Fruit fly (Drosophila melanogaster) whole organism, embryonic: ENCODE results near the gene tsh.
A peak's percentile ranks its signal among the peaks of the same experiment; 100 is the strongest.

Source experiments
- BtbVII ChIP-seq: fragments of 200-800 bp; sonication (Bioruptor generic); optimal IDR thresholded peaks from 3 replicates; lab custom pipeline; 2017; ENCODE audit warnings: missing biosample characterization, mild to moderate bottlenecking, missing genetic modification characterization
- CG10274 ChIP-seq: fragments of 200-800 bp; sonication (Bioruptor generic); optimal IDR thresholded peaks from 3 replicates; lab custom pipeline; 2017; ENCODE audit warnings: missing biosample characterization, mild to moderate bottlenecking, missing genetic modification characterization
- CG10431 ChIP-seq: fragments of 200-800 bp; sonication (Bioruptor generic); optimal IDR thresholded peaks from 3 replicates; lab custom pipeline; 2018; ENCODE audit warnings: missing biosample characterization, mild to moderate bottlenecking, missing genetic modification characterization
- CG10543 ChIP-seq: fragments of 200-800 bp; sonication (Bioruptor generic); optimal IDR thresholded peaks from 3 replicates; lab custom pipeline; 2017; ENCODE audit warnings: missing biosample characterization, mild to moderate bottlenecking, missing genetic modification characterization, moderate library complexity
- CG11696 ChIP-seq: fragments of 200-800 bp; sonication (Bioruptor generic); IDR thresholded peaks from 2 replicates; pipeline ENCODE4 v1.3.6; 2022; ENCODE audit warnings: missing biosample characterization, missing genetic modification characterization
- CG12219 ChIP-seq: fragments of 200-800 bp; sonication (Bioruptor generic); optimal IDR thresholded peaks from 3 replicates; lab custom pipeline; 2018; ENCODE audit warnings: missing biosample characterization, mild to moderate bottlenecking, missing genetic modification characterization
- CG12769 ChIP-seq: fragments of 200-800 bp; sonication (Bioruptor generic); optimal IDR thresholded peaks from 2 replicates; lab custom pipeline; 2019; ENCODE audit warnings: missing biosample characterization, mild to moderate bottlenecking, missing genetic modification characterization, moderate library complexity
- CG12942 ChIP-seq: fragments of 200-800 bp; sonication (Bioruptor generic); optimal IDR thresholded peaks from 3 replicates; lab custom pipeline; 2016; ENCODE audit warnings: missing biosample characterization, missing genetic modification characterization
- CG13775 ChIP-seq: fragments of 200-800 bp; sonication (Bioruptor generic); optimal IDR thresholded peaks from 3 replicates; lab custom pipeline; 2017; ENCODE audit warnings: missing biosample characterization, mild to moderate bottlenecking, missing genetic modification characterization
- CG14441 ChIP-seq: fragments of 200-800 bp; sonication (Bioruptor generic); IDR thresholded peaks from 2 replicates; pipeline ENCODE4 v1.3.6; 2022; ENCODE audit warnings: missing biosample characterization, missing genetic modification characterization
- CG14667 ChIP-seq: fragments of 200-800 bp; sonication (Bioruptor generic); IDR thresholded peaks from 2 replicates; pipeline ENCODE4 v1.3.6; 2022; ENCODE audit warnings: missing biosample characterization, missing genetic modification characterization
- CG15269 ChIP-seq: fragments of 200-800 bp; sonication (Bioruptor generic); optimal IDR thresholded peaks from 2 replicates; lab custom pipeline; 2018; ENCODE audit warnings: missing biosample characterization, mild to moderate bottlenecking, missing genetic modification characterization, moderate library complexity
- CG18764 ChIP-seq: fragments of 200-800 bp; sonication (Bioruptor generic); optimal IDR thresholded peaks from 3 replicates; lab custom pipeline; 2016; ENCODE audit warnings: missing biosample characterization, missing genetic modification characterization
- CG2678 ChIP-seq: fragments of 200-800 bp; sonication (Bioruptor generic); optimal IDR thresholded peaks from 3 replicates; lab custom pipeline; 2019; ENCODE audit warnings: missing biosample characterization, mild to moderate bottlenecking, missing genetic modification characterization, moderate library complexity
- CG34224 ChIP-seq: fragments of 200-800 bp; sonication (Bioruptor generic); IDR thresholded peaks from 3 replicates; pipeline ENCODE4 v1.3.6; 2022; ENCODE audit warnings: missing biosample characterization, missing genetic modification characterization; ENCODE audit not compliant: partially characterized antibody
- CG4404 ChIP-seq: fragments of 200-800 bp; sonication (Bioruptor generic); IDR thresholded peaks from 2 replicates; pipeline ENCODE4 v1.3.6; 2022; ENCODE audit warnings: missing biosample characterization, missing genetic modification characterization
- CG6683 ChIP-seq: fragments of 200-800 bp; sonication (Bioruptor generic); optimal IDR thresholded peaks from 2 replicates; lab custom pipeline; 2017; ENCODE audit warnings: missing biosample characterization, mild to moderate bottlenecking, missing genetic modification characterization, missing genetic modification reagents
- CG7556 ChIP-seq: fragments of 200-800 bp; sonication (Bioruptor generic); optimal IDR thresholded peaks from 2 replicates; lab custom pipeline; 2017; ENCODE audit warnings: missing biosample characterization, mild to moderate bottlenecking, missing genetic modification characterization
- CG9215 ChIP-seq: fragments of 200-800 bp; sonication (Bioruptor generic); IDR thresholded peaks from 2 replicates; pipeline ENCODE4 v1.3.6; 2022; ENCODE audit warnings: missing biosample characterization, missing genetic modification characterization
- Camta ChIP-seq: fragments of 200-800 bp; sonication (Bioruptor generic); optimal IDR thresholded peaks from 2 replicates; lab custom pipeline; 2016; ENCODE audit warnings: missing biosample characterization, missing genetic modification characterization
- D19A ChIP-seq: fragments of 200-800 bp; optimal IDR thresholded peaks from 3 replicates; lab custom pipeline; 2019; ENCODE audit warnings: missing biosample characterization, mild to moderate bottlenecking, missing genetic modification characterization, moderate library complexity
- Dfd ChIP-seq, 2 experiments: fragments of >200 bp; optimal IDR thresholded peaks; 2 replicates each; lab custom pipeline; 2017; ENCODE audit warnings: missing biosample characterization in 2 of 2, missing genetic modification characterization in 2 of 2
- Dref ChIP-seq: fragments of 200-800 bp; sonication (Bioruptor generic); IDR thresholded peaks from 2 replicates; pipeline ENCODE4 v1.3.6; 2022; ENCODE audit warnings: missing biosample characterization, missing genetic modification characterization
- E2f1 ChIP-seq: fragments of 200-800 bp; sonication (Bioruptor generic); IDR thresholded peaks from 2 replicates; pipeline ENCODE4 v1.3.6; 2022; ENCODE audit warnings: missing biosample characterization, missing genetic modification characterization
- Eip74EF ChIP-seq, 2 experiments: fragments of 200-800 bp in 1 of 2; fragments of >200 bp in 1 of 2; sonication (Bioruptor generic) in 1 of 2; optimal IDR thresholded peaks; 2 replicates each; lab custom pipeline; 2017 to 2019; ENCODE audit warnings: missing biosample characterization in 2 of 2, missing genetic modification characterization in 2 of 2, mild to moderate bottlenecking in 1 of 2, moderate library complexity in 1 of 2
- Ets97D ChIP-seq: fragments of 200-800 bp; sonication (Bioruptor generic); optimal IDR thresholded peaks from 3 replicates; lab custom pipeline; 2016; ENCODE audit warnings: missing biosample characterization, missing genetic modification characterization
- GATAe ChIP-seq: fragments of 200-800 bp; sonication (Bioruptor generic); conservative IDR thresholded peaks from 2 replicates; pipeline ENCODE4 v1.3.6; 2022; ENCODE audit warnings: missing biosample characterization, missing genetic modification characterization
- Gsc ChIP-seq: fragments of 200-800 bp; sonication (Bioruptor generic); IDR thresholded peaks from 2 replicates; pipeline ENCODE4 v1.3.6; 2022; ENCODE audit warnings: missing biosample characterization, missing genetic modification characterization
- Gug ChIP-seq: fragments of 200-800 bp; sonication (Bioruptor generic); IDR thresholded peaks from 4 replicates; pipeline ENCODE4 v1.3.6; 2022; ENCODE audit warnings: missing biosample characterization, missing genetic modification characterization
- HLHmδ ChIP-seq: fragments of 200-800 bp; sonication (Bioruptor generic); optimal IDR thresholded peaks from 2 replicates; lab custom pipeline; 2018; ENCODE audit warnings: missing biosample characterization, mild to moderate bottlenecking, missing genetic modification characterization, moderate library complexity
- HmgD ChIP-seq: fragments of 200-800 bp; sonication (Bioruptor generic); optimal IDR thresholded peaks from 3 replicates; lab custom pipeline; 2016; ENCODE audit warnings: missing biosample characterization, missing genetic modification characterization
- Hmx ChIP-seq: fragments of 200-800 bp; sonication (Bioruptor generic); optimal IDR thresholded peaks from 2 replicates; lab custom pipeline; 2016; ENCODE audit warnings: missing biosample characterization, missing genetic modification characterization
- Hsf ChIP-seq: fragments of 200-800 bp; sonication (Bioruptor generic); optimal IDR thresholded peaks from 3 replicates; lab custom pipeline; 2016; ENCODE audit warnings: missing biosample characterization, missing genetic modification characterization
- MESR4 ChIP-seq: fragments of 200-800 bp; sonication (Bioruptor generic); optimal IDR thresholded peaks from 2 replicates; lab custom pipeline; 2018; ENCODE audit warnings: missing biosample characterization, mild to moderate bottlenecking, missing genetic modification characterization, moderate library complexity
- Scr ChIP-seq: fragments of 200-800 bp; sonication (Bioruptor generic); IDR thresholded peaks from 2 replicates; pipeline ENCODE4 v1.3.6; 2022; ENCODE audit warnings: missing biosample characterization, missing genetic modification characterization; ENCODE audit not compliant: partially characterized antibody
- Sry-δ ChIP-seq: fragments of 200-800 bp; sonication (Bioruptor generic); optimal IDR thresholded peaks from 2 replicates; lab custom pipeline; 2016; ENCODE audit warnings: missing biosample characterization, missing genetic modification characterization
- Ssrp ChIP-seq: fragments of 200-800 bp; sonication (Bioruptor generic); optimal IDR thresholded peaks from 2 replicates; lab custom pipeline; 2018; ENCODE audit warnings: missing biosample characterization, mild to moderate bottlenecking, missing genetic modification characterization, moderate library complexity
- Xrp1 ChIP-seq: fragments of 200-800 bp; sonication (Bioruptor generic); IDR thresholded peaks from 2 replicates; pipeline ENCODE4 v1.3.6; 2022; ENCODE audit warnings: missing biosample characterization, missing genetic modification characterization
- croc ChIP-seq: fragments of 200-800 bp; sonication (Bioruptor generic); conservative IDR thresholded peaks from 3 replicates; pipeline ENCODE4 v1.3.6; 2022; ENCODE audit warnings: missing biosample characterization, missing genetic modification characterization
- cwo ChIP-seq: fragments of 200-800 bp; sonication (Bioruptor generic); optimal IDR thresholded peaks from 3 replicates; lab custom pipeline; 2017; ENCODE audit warnings: missing biosample characterization, missing genetic modification characterization, mild to moderate bottlenecking, moderate library complexity, missing genetic modification reagents
- gcm ChIP-seq: fragments of 200-800 bp; sonication (Bioruptor generic); optimal IDR thresholded peaks from 2 replicates; lab custom pipeline; 2019; ENCODE audit warnings: missing biosample characterization, mild to moderate bottlenecking, missing genetic modification characterization, moderate library complexity
- gem ChIP-seq: fragments of 200-800 bp; sonication (Bioruptor generic); optimal IDR thresholded peaks from 2 replicates; lab custom pipeline; 2019; ENCODE audit warnings: missing biosample characterization, mild to moderate bottlenecking, missing genetic modification characterization, moderate library complexity
- phol ChIP-seq: fragments of 200-800 bp; sonication (Bioruptor generic); optimal IDR thresholded peaks from 3 replicates; lab custom pipeline; 2018; ENCODE audit warnings: missing biosample characterization, mild to moderate bottlenecking, missing genetic modification characterization, moderate library complexity
- sd ChIP-seq: fragments of 200-800 bp; sonication (Bioruptor generic); optimal IDR thresholded peaks from 3 replicates; lab custom pipeline; 2018; ENCODE audit warnings: missing biosample characterization, mild to moderate bottlenecking, missing genetic modification characterization, moderate library complexity
- so ChIP-seq: fragments of 200-800 bp; sonication (Bioruptor generic); IDR thresholded peaks from 3 replicates; pipeline ENCODE4 v1.3.6; 2022; ENCODE audit warnings: missing biosample characterization, missing genetic modification characterization
- stwl ChIP-seq: fragments of 200-800 bp; sonication (Bioruptor generic); optimal IDR thresholded peaks from 3 replicates; lab custom pipeline; 2018; ENCODE audit warnings: missing biosample characterization, mild to moderate bottlenecking, missing genetic modification characterization, moderate library complexity
- twi ChIP-seq: fragments of 200-800 bp; optimal IDR thresholded peaks from 2 replicates; lab custom pipeline; 2019; ENCODE audit warnings: missing biosample characterization, mild to moderate bottlenecking, missing genetic modification characterization, moderate library complexity
- tx ChIP-seq: fragments of 200-800 bp; sonication (Bioruptor generic); optimal IDR thresholded peaks from 2 replicates; lab custom pipeline; 2016; ENCODE audit warnings: missing biosample characterization, missing genetic modification characterization
- unc-4 ChIP-seq: fragments of 200-800 bp; sonication (Bioruptor generic); IDR thresholded peaks from 2 replicates; pipeline ENCODE4 v1.3.6; 2022; ENCODE audit warnings: missing biosample characterization, missing genetic modification characterization; ENCODE audit not compliant: partially characterized antibody
- vnd ChIP-seq: fragments of 200-800 bp; sonication (Bioruptor generic); IDR thresholded peaks from 3 replicates; pipeline ENCODE4 v1.3.6; 2022; ENCODE audit warnings: missing biosample characterization, missing genetic modification characterization; ENCODE audit not compliant: partially characterized antibody
- wek ChIP-seq: fragments of 200-800 bp; sonication (Bioruptor generic); optimal IDR thresholded peaks from 3 replicates; lab custom pipeline; 2018; ENCODE audit warnings: missing biosample characterization, mild to moderate bottlenecking, missing genetic modification characterization, moderate library complexity

tsh gene

DNA sequence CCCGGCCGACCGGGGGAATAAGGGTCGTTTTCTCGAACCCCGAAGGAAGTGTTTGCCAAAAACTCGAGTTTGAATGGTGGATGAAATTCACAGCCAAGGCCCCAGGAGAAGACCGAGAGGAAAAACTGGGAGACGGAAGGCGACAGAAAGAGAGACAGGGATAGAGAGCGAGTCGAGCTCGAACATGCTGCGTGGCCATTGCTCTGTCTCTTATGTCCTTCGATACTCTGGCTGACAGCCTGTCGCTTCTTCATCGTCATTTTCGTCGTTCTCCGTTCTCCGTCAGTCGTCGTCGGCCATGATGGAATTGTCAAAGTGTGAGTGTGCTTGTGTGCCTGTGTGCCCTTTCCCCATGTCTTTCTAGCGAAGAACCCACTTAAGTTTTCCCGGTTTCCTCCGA lies 23.1 kb downstream of the tsh start:
- no peak for TF ChIP-seq CG9215 (GFP tag; lab: Robert Waterston, UW)
- no peak for TF ChIP-seq Dref
- no peak for TF ChIP-seq Gug (GFP tag; lab: Robert Waterston, UW)
- no peak for TF ChIP-seq CG13775 (GFP tag; lab: Kevin White, UChicago)
- TF ChIP-seq CG11696 (GFP tag; lab: Robert Waterston, UW): no peak
- no peak for TF ChIP-seq tx (GFP tag; lab: Kevin White, UChicago)
- TF ChIP-seq gem (tag; lab: Kevin White, UChicago): no peak
- no peak for TF ChIP-seq Gsc (GFP tag; lab: Robert Waterston, UW)
- TF ChIP-seq Scr (GFP tag; lab: Robert Waterston, UW): no peak
- TF ChIP-seq HmgD (GFP tag; lab: Kevin White, UChicago): no peak
- TF ChIP-seq CG12769 (tag; lab: Kevin White, UChicago): no peak
- no peak for TF ChIP-seq MESR4
- TF ChIP-seq wek (GFP tag; lab: Kevin White, UChicago): no peak
- no peak for TF ChIP-seq CG7556
- TF ChIP-seq HLHmδ (GFP tag; lab: Kevin White, UChicago): no peak
- no peak for TF ChIP-seq Eip74EF (GFP tag; optimal IDR thresholded peaks at IDR 0.05; lab: Kevin White, UChicago)
- no peak for TF ChIP-seq CG12942 (GFP tag; lab: Kevin White, UChicago)
- TF ChIP-seq BtbVII (GFP tag; lab: Kevin White, UChicago): no peak
- no peak for TF ChIP-seq CG10431
- peak; percentile 6 for TF ChIP-seq D19A (tag; lab: Kevin White, UChicago)
- no peak for TF ChIP-seq Camta (GFP tag; lab: Kevin White, UChicago)
- no peak for TF ChIP-seq CG6683
- no peak for TF ChIP-seq CG15269 (tag; lab: Kevin White, UChicago)
- no peak for TF ChIP-seq CG10274 (GFP tag; lab: Kevin White, UChicago)
- TF ChIP-seq E2f1 (GFP tag; lab: Robert Waterston, UW): no peak
- peak; percentile 75 for TF ChIP-seq phol (tag; lab: Kevin White, UChicago)
- no peak for TF ChIP-seq CG2678 (tag; lab: Kevin White, UChicago)
- no peak for TF ChIP-seq CG18764 (GFP tag; lab: Kevin White, UChicago)
- no peak for TF ChIP-seq Dfd (GFP tag; optimal IDR thresholded peaks at IDR 0.05; lab: Kevin White, UChicago)
- no peak for TF ChIP-seq Hsf (GFP tag; lab: Kevin White, UChicago)
- no peak for TF ChIP-seq CG10543 (GFP tag; lab: Kevin White, UChicago)
- no peak for TF ChIP-seq CG14441 (GFP tag; lab: Robert Waterston, UW)
- no peak for TF ChIP-seq CG12219 (GFP tag; lab: Kevin White, UChicago)
- peak; percentile 54 for TF ChIP-seq twi (tag; lab: Kevin White, UChicago)
- no peak for TF ChIP-seq so
- TF ChIP-seq Hmx (GFP tag; lab: Kevin White, UChicago): no peak
- no peak for TF ChIP-seq croc (GFP tag; lab: Robert Waterston, UW)
- no peak for TF ChIP-seq unc-4 (GFP tag; lab: Robert Waterston, UW)
- TF ChIP-seq cwo (GFP tag; lab: Kevin White, UChicago): no peak
- TF ChIP-seq sd (tag; lab: Kevin White, UChicago): no peak
- no peak for TF ChIP-seq GATAe (GFP tag; lab: Robert Waterston, UW)
- TF ChIP-seq CG14667 (GFP tag; lab: Robert Waterston, UW): no peak
- no peak for TF ChIP-seq Sry-δ (GFP tag; lab: Kevin White, UChicago)
- no peak for TF ChIP-seq Xrp1 (GFP tag; lab: Robert Waterston, UW)
- no peak for TF ChIP-seq vnd
- TF ChIP-seq gcm (GFP tag; lab: Kevin White, UChicago): peak; percentile 55
- no peak for TF ChIP-seq CG4404 (GFP tag; lab: Robert Waterston, UW)
- TF ChIP-seq stwl (tag; lab: Kevin White, UChicago): no peak
- TF ChIP-seq CG34224 (GFP tag; lab: Robert Waterston, UW): no peak
- TF ChIP-seq Ets97D (GFP tag; lab: Kevin White, UChicago): no peak
- no peak for TF ChIP-seq Ssrp (tag; lab: Kevin White, UChicago)
